Fruit fly (Drosophila melanogaster): ENCODE measurements around the gene CG9628.

- TF ChIP-seq Gug (GFP tag; IDR thresholded peaks at IDR 0.05) (no peak), dsx (GFP tag; optimal IDR thresholded peaks at IDR 0.05; ENCODE audit: poor library complexity, severe bottlenecking) (no peak), CG11294 (GFP tag; IDR thresholded peaks at IDR 0.05) (no peak), cyc (GFP tag; optimal IDR thresholded peaks at IDR 0.05) (no peak), CG8632 (GFP tag; optimal IDR thresholded peaks at IDR 0.05) (no peak), vri (GFP tag; optimal IDR thresholded peaks at IDR 0.05) (no peak), fd85E (GFP tag; optimal IDR thresholded peaks at IDR 0.05) (no peak), spab (GFP tag; optimal IDR thresholded peaks at IDR 0.05) (no peak)
Measured at dm6 chr3L:14607620-14608019, 15.0 kb upstream of the CG9628 start.

Measured in whole organism, prepupa.